Worm (Caenorhabditis elegans) whole organism, L2 larva: ENCODE results near the gene mboa-7.
A peak's percentile ranks its signal among the peaks of the same experiment; 100 is the strongest.

ENCODE experiments used
- C34F6.9 ChIP-seq: fragments of 150-350 bp; optimal IDR thresholded peaks from 2 replicates; lab custom pipeline; 2014; ENCODE audit warnings: missing biosample characterization, missing genetic modification characterization
- F13H6.1 ChIP-seq: sonication (generic microtip); optimal IDR thresholded peaks from 2 replicates; lab custom pipeline; 2016; ENCODE audit warnings: missing genetic modification characterization, missing compliant biosample characterization
- R02D3.7 ChIP-seq: fragments of 150-350 bp; optimal IDR thresholded peaks from 2 replicates; lab custom pipeline; 2014; ENCODE audit warnings: missing biosample characterization, missing genetic modification characterization
- Y55F3AM.14 ChIP-seq: fragments of 200-800 bp; sonication (Bioruptor generic); optimal IDR thresholded peaks from 2 replicates; lab custom pipeline; 2018; ENCODE audit warnings: mild to moderate bottlenecking, missing genetic modification characterization, missing compliant biosample characterization
- alr-1 ChIP-seq: fragments of 150-350 bp; optimal IDR thresholded peaks from 2 replicates; lab custom pipeline; 2014; ENCODE audit warnings: missing biosample characterization, missing genetic modification characterization
- ama-1 ChIP-seq: fragments of 150-350 bp; optimal IDR thresholded peaks from 2 replicates; lab custom pipeline; 2018; ENCODE audit warnings: inconsistent platforms
- blmp-1 ChIP-seq: sonication (generic microtip); optimal IDR thresholded peaks from 2 replicates; lab custom pipeline; 2017; ENCODE audit warnings: missing genetic modification characterization, mild to moderate bottlenecking, missing compliant biosample characterization, antibody characterized with exemption, moderate library complexity; ENCODE audit not compliant: insufficient read depth
- ceh-16 ChIP-seq: fragments of 150-350 bp; optimal IDR thresholded peaks from 2 replicates; lab custom pipeline; 2014; ENCODE audit warnings: missing biosample characterization, missing genetic modification characterization
- ceh-82 ChIP-seq: fragments of 150-350 bp; optimal IDR thresholded peaks from 2 replicates; lab custom pipeline; 2014; ENCODE audit warnings: missing biosample characterization, missing genetic modification characterization
- crh-2 ChIP-seq: sonication (generic microtip); optimal IDR thresholded peaks from 2 replicates; lab custom pipeline; 2017; ENCODE audit warnings: missing biosample characterization, missing genetic modification characterization
- dmd-4 ChIP-seq: sonication (generic microtip); optimal IDR thresholded peaks from 2 replicates; lab custom pipeline; 2017; ENCODE audit warnings: missing biosample characterization, missing genetic modification characterization
- egl-27 ChIP-seq: sonication (generic microtip); optimal IDR thresholded peaks from 3 replicates; lab custom pipeline; 2017; ENCODE audit warnings: missing biosample characterization, missing genetic modification reagents, missing genetic modification characterization
- elt-1 ChIP-seq: fragments of 150-350 bp; optimal IDR thresholded peaks from 2 replicates; lab custom pipeline; 2014; ENCODE audit warnings: missing biosample characterization, missing genetic modification characterization
- elt-3 ChIP-seq: sonication (generic microtip); optimal IDR thresholded peaks from 2 replicates; lab custom pipeline; 2017; ENCODE audit warnings: missing biosample characterization, missing genetic modification characterization
- fos-1 ChIP-seq: fragments of 150-350 bp; optimal IDR thresholded peaks from 2 replicates; lab custom pipeline; 2014; ENCODE audit warnings: missing biosample characterization, missing genetic modification characterization
- gmeb-1 ChIP-seq: fragments of 150-350 bp; optimal IDR thresholded peaks from 2 replicates; lab custom pipeline; 2014; ENCODE audit warnings: missing biosample characterization, missing genetic modification characterization
- lin-11 ChIP-seq: fragments of 150-350 bp; sonication (generic microtip); optimal IDR thresholded peaks from 2 replicates; lab custom pipeline; 2014; ENCODE audit warnings: missing biosample characterization, missing genetic modification characterization, inconsistent platforms, mixed read lengths
- lin-13 ChIP-seq: fragments of 150-350 bp; optimal IDR thresholded peaks from 2 replicates; lab custom pipeline; 2014; ENCODE audit warnings: missing biosample characterization, missing genetic modification reagents, missing genetic modification characterization
- lsy-2 ChIP-seq, 2 experiments: fragments of 150-350 bp in 1 of 2; sonication (generic microtip) in 1 of 2; optimal IDR thresholded peaks; 2 replicates each; lab custom pipeline; 2014 to 2017; ENCODE audit warnings: missing biosample characterization in 2 of 2, missing genetic modification characterization in 2 of 2
- mab-5 ChIP-seq: fragments of 150-350 bp; optimal IDR thresholded peaks from 2 replicates; lab custom pipeline; 2014; ENCODE audit warnings: missing biosample characterization, missing genetic modification characterization
- mdl-1 ChIP-seq, 2 experiments: fragments of 150-350 bp in 1 of 2; sonication (generic microtip) in 1 of 2; optimal IDR thresholded peaks; 2 replicates each; lab custom pipeline; 2017; ENCODE audit warnings: missing biosample characterization in 2 of 2, missing genetic modification characterization in 2 of 2
- nhr-10 ChIP-seq: sonication (generic microtip); optimal IDR thresholded peaks from 2 replicates; lab custom pipeline; 2017; ENCODE audit warnings: missing biosample characterization, missing genetic modification characterization
- nhr-11 ChIP-seq: fragments of 150-350 bp; optimal IDR thresholded peaks from 2 replicates; lab custom pipeline; 2014; ENCODE audit warnings: missing biosample characterization, missing genetic modification characterization
- nhr-12 ChIP-seq: fragments of 150-350 bp; optimal IDR thresholded peaks from 2 replicates; lab custom pipeline; 2014; ENCODE audit warnings: missing biosample characterization, missing genetic modification characterization
- nhr-129 ChIP-seq: fragments of 150-350 bp; optimal IDR thresholded peaks from 2 replicates; lab custom pipeline; 2014; ENCODE audit warnings: missing biosample characterization, missing genetic modification characterization
- nhr-21 ChIP-seq: fragments of 150-350 bp; optimal IDR thresholded peaks from 2 replicates; lab custom pipeline; 2014; ENCODE audit warnings: missing biosample characterization, missing genetic modification characterization
- nhr-23 ChIP-seq: fragments of 150-350 bp; optimal IDR thresholded peaks from 2 replicates; lab custom pipeline; 2014; ENCODE audit warnings: missing biosample characterization, missing genetic modification reagents, missing genetic modification characterization
- nhr-237 ChIP-seq: fragments of 150-350 bp; optimal IDR thresholded peaks from 2 replicates; lab custom pipeline; 2014; ENCODE audit warnings: missing biosample characterization, missing genetic modification characterization
- nhr-25 ChIP-seq: fragments of 150-350 bp; sonication (generic microtip); optimal IDR thresholded peaks from 3 replicates; lab custom pipeline; 2014; ENCODE audit warnings: missing biosample characterization, missing genetic modification characterization
- nhr-6 ChIP-seq: fragments of 150-350 bp; optimal IDR thresholded peaks from 2 replicates; lab custom pipeline; 2014; ENCODE audit warnings: missing biosample characterization, missing genetic modification characterization
- nhr-77 ChIP-seq: fragments of 150-350 bp; optimal IDR thresholded peaks from 2 replicates; lab custom pipeline; 2014; ENCODE audit warnings: missing biosample characterization, missing genetic modification characterization
- peb-1 ChIP-seq: fragments of 150-350 bp; optimal IDR thresholded peaks from 2 replicates; lab custom pipeline; 2014; ENCODE audit warnings: missing biosample characterization, missing genetic modification characterization
- sem-4 ChIP-seq: fragments of 150-350 bp; optimal IDR thresholded peaks from 2 replicates; lab custom pipeline; 2014; ENCODE audit warnings: missing biosample characterization, missing genetic modification reagents, missing genetic modification characterization
- skn-1 ChIP-seq: sonication (generic microtip); optimal IDR thresholded peaks from 2 replicates; lab custom pipeline; 2017; ENCODE audit warnings: missing biosample characterization, missing genetic modification characterization
- sma-3 ChIP-seq: sonication (generic microtip); optimal IDR thresholded peaks from 2 replicates; lab custom pipeline; 2016; ENCODE audit warnings: missing genetic modification reagents, missing genetic modification characterization, missing compliant biosample characterization
- sma-9 ChIP-seq, 2 experiments: fragments of 150-350 bp in 1 of 2; sonication (generic microtip) in 1 of 2; optimal IDR thresholded peaks; 2 replicates each; lab custom pipeline; 2014 to 2016; ENCODE audit warnings: missing genetic modification characterization in 2 of 2, mild to moderate bottlenecking in 1 of 2, missing biosample characterization in 1 of 2, missing compliant biosample characterization in 1 of 2, missing genetic modification reagents in 1 of 2, moderate library complexity in 1 of 2
- unc-39 ChIP-seq: fragments of 150-350 bp; optimal IDR thresholded peaks from 2 replicates; lab custom pipeline; 2014; ENCODE audit warnings: missing biosample characterization, missing genetic modification characterization
- unc-55 ChIP-seq: fragments of 150-350 bp; sonication (generic microtip); optimal IDR thresholded peaks from 3 replicates; lab custom pipeline; 2014; ENCODE audit warnings: missing biosample characterization, missing genetic modification reagents, missing genetic modification characterization
- unc-62 ChIP-seq: fragments of 150-350 bp; optimal IDR thresholded peaks from 2 replicates; lab custom pipeline; 2014; ENCODE audit warnings: missing biosample characterization, missing genetic modification reagents, missing genetic modification characterization
- zag-1 ChIP-seq: fragments of 150-350 bp; optimal IDR thresholded peaks from 2 replicates; lab custom pipeline; 2014; ENCODE audit warnings: missing biosample characterization, missing genetic modification characterization
- ztf-1 ChIP-seq: fragments of 200-800 bp; sonication (Bioruptor generic); conservative IDR thresholded peaks from 2 replicates; pipeline ENCODE4 v1.3.6; 2022; ENCODE audit warnings: missing genetic modification characterization, missing compliant biosample characterization
- ztf-11 ChIP-seq: sonication (generic microtip); optimal IDR thresholded peaks from 2 replicates; lab custom pipeline; 2017; ENCODE audit warnings: missing biosample characterization, missing genetic modification characterization

mboa-7 gene

ce11 chrX:10524483-10524948 is at the start of gene mboa-7, which contains the start of gene git-1:
mboa-7 (minus strand) TSS chrX:10524565.
git-1 (plus strand) TSS chrX:10524898.
- TF ChIP-seq nhr-21 (tag; lab: Kevin White, UChicago) = peak; percentile 40
- no peak for TF ChIP-seq ztf-11 (tag; lab: Kevin White, UChicago)
- TF ChIP-seq lsy-2 (tag; optimal IDR thresholded peaks at IDR 0.05; lab: Kevin White, UChicago) = peak in 1 of 2 experiments; percentile 66
- peak; percentile 42 for TF ChIP-seq C34F6.9 (tag; lab: Kevin White, UChicago)
- no peak for TF ChIP-seq Y55F3AM.14 (GFP tag; lab: Kevin White, UChicago)
- TF ChIP-seq ztf-1 (GFP tag; lab: Robert Waterston, UW) = no peak
- TF ChIP-seq nhr-25 (tag; lab: Kevin White, UChicago) = no peak
- TF ChIP-seq F13H6.1 (tag; lab: Kevin White, UChicago) = peak; percentile 56
- TF ChIP-seq blmp-1 (tag; lab: Kevin White, UChicago) = no peak
- TF ChIP-seq dmd-4 (tag; lab: Kevin White, UChicago) = no peak
- TF ChIP-seq mdl-1 (tag; optimal IDR thresholded peaks at IDR 0.05; lab: Kevin White, UChicago) = peak in 1 of 2 experiments; percentile 15
- TF ChIP-seq lin-11 = peak; percentile 40
- no peak for TF ChIP-seq skn-1
- TF ChIP-seq ama-1 = no peak
- no peak for TF ChIP-seq alr-1 (tag; lab: Kevin White, UChicago)
- TF ChIP-seq zag-1 (tag; lab: Kevin White, UChicago) = no peak
- no peak for TF ChIP-seq nhr-11 (tag; lab: Kevin White, UChicago)
- TF ChIP-seq crh-2 (tag; lab: Kevin White, UChicago) = peak; percentile 59
- TF ChIP-seq nhr-23 (tag; lab: Kevin White, UChicago) = no peak
- peak; percentile 53 for TF ChIP-seq fos-1 (tag; lab: Kevin White, UChicago)
- TF ChIP-seq unc-62 (GFP tag; lab: Kevin White, UChicago) = no peak
- peak; percentile 68 for TF ChIP-seq nhr-129 (tag; lab: Kevin White, UChicago)
- peak; percentile 6 for TF ChIP-seq egl-27 (tag; lab: Kevin White, UChicago)
- no peak for TF ChIP-seq peb-1 (tag; lab: Kevin White, UChicago)
- no peak for TF ChIP-seq nhr-237 (tag; lab: Kevin White, UChicago)
- TF ChIP-seq elt-1 = no peak
- no peak for TF ChIP-seq ceh-82 (tag; lab: Kevin White, UChicago)
- no peak for TF ChIP-seq R02D3.7 (tag; lab: Kevin White, UChicago)
- peak; percentile 73 for TF ChIP-seq sma-3
- TF ChIP-seq sem-4 (tag; lab: Kevin White, UChicago) = peak; percentile 43
- TF ChIP-seq ceh-16 (tag; lab: Kevin White, UChicago) = peak; percentile 29
- peak; percentile 57 for TF ChIP-seq gmeb-1 (tag; lab: Kevin White, UChicago)
- TF ChIP-seq nhr-12 (tag; lab: Kevin White, UChicago) = no peak
- no peak for TF ChIP-seq nhr-10 (tag; lab: Kevin White, UChicago)
- TF ChIP-seq elt-3 (tag; lab: Kevin White, UChicago) = no peak
- no peak for TF ChIP-seq unc-39 (tag; lab: Kevin White, UChicago)
- no peak for TF ChIP-seq nhr-77
- peak; percentile 26 for TF ChIP-seq mab-5 (tag; lab: Kevin White, UChicago)
- peak; percentile 47 for TF ChIP-seq lin-13
- TF ChIP-seq nhr-6 = no peak
- TF ChIP-seq sma-9 (GFP tag; optimal IDR thresholded peaks at IDR 0.05; lab: Kevin White, UChicago) = peak; percentile 77
- no peak for TF ChIP-seq sma-9 (tag; optimal IDR thresholded peaks at IDR 0.05; lab: Kevin White, UChicago)
- TF ChIP-seq unc-55 (GFP tag; lab: Kevin White, UChicago) = peak; percentile 68

DNA sequence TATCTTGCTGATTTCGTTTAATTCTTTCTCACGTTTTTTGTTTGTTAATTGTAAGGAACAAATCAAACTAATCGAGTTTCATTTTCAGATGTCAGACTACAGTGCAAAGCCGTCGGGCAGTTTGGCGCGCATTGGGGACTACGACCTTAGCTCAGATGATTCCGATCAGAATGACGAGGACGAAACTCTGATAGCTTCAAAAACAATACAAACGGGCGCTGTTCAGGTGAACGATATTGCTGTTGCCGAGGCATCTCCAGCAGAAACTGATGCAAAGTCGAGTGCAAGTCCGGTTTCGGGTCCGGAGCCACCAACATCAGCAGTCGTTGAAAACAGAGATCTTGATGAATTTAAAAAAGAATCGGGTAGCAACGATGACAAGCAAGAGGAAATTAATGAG is 44.8 kb upstream of the mboa-7 start, which contains the start of gene bet-2:
bet-2 (plus strand) TSS at position 89 of the 400 bp plus-strand sequence.
- no peak for TF ChIP-seq nhr-10 (tag; lab: Kevin White, UChicago)
- no peak for TF ChIP-seq nhr-21 (tag; lab: Kevin White, UChicago)
